Worm (Caenorhabditis elegans) whole organism, L2 larva: ENCODE measurements around the gene acds-10.
"Not testable (repeated sequence)": the region's sequence is repeated elsewhere in the genome, so short reads cannot be mapped to it uniquely, and the experiment has no call there.

Source experiments
- lin-13 ChIP-seq: fragments of 150-350 bp; optimal IDR thresholded peaks from 2 replicates; lab custom pipeline; 2014; ENCODE audit warnings: missing biosample characterization, missing genetic modification reagents, missing genetic modification characterization
- nhr-11 ChIP-seq: fragments of 150-350 bp; optimal IDR thresholded peaks from 2 replicates; lab custom pipeline; 2014; ENCODE audit warnings: missing biosample characterization, missing genetic modification characterization
- nhr-237 ChIP-seq: fragments of 150-350 bp; optimal IDR thresholded peaks from 2 replicates; lab custom pipeline; 2014; ENCODE audit warnings: missing biosample characterization, missing genetic modification characterization
- unc-62 ChIP-seq: fragments of 150-350 bp; optimal IDR thresholded peaks from 2 replicates; lab custom pipeline; 2014; ENCODE audit warnings: missing biosample characterization, missing genetic modification reagents, missing genetic modification characterization

DNA sequence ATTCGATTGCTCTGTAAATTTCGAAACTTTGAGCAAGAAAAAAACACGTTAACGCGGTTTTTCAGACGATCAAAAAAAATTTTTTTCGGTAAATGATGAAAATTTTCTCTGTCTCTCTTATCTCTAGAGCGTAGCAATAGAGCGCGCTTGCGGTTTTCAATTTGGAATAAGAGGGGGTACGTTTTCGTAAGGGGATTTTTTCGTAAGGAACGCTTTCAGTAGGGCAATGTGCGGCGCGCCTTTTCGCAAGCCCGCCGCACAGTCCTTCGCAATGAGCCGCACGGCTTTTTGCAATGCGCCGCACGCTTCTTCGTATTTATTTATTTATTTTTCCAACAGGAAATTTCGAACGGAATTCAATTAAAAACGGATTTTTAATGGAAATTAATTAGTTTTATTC lies 29.3 kb downstream of the acds-10 start, which contains the start of gene F44E7.4:
- not testable (repeated sequence) for TF ChIP-seq nhr-11; unc-62 (GFP tag; lab: Kevin White, UChicago); nhr-237 (tag; lab: Kevin White, UChicago)
- TF ChIP-seq lin-13 (GFP tag; lab: Kevin White, UChicago) = peak; percentile 50
